Fruit fly (Drosophila melanogaster) whole organism, embryonic: ENCODE data around the gene PolD2.

Source experiments
- Aef1 ChIP-seq: fragments of 200-800 bp; sonication (Bioruptor generic); IDR thresholded peaks from 3 replicates; pipeline ENCODE4 v1.3.6; 2022; ENCODE audit warnings: missing biosample characterization, missing genetic modification characterization
- Asciz ChIP-seq: fragments of 200-800 bp; sonication (Bioruptor generic); optimal IDR thresholded peaks from 2 replicates; lab custom pipeline; 2017; ENCODE audit warnings: missing biosample characterization, mild to moderate bottlenecking, missing genetic modification characterization, missing genetic modification reagents
- CG11695 ChIP-seq: fragments of 200-800 bp; sonication (Bioruptor generic); IDR thresholded peaks from 3 replicates; pipeline ENCODE4 v1.3.6; 2022; ENCODE audit warnings: missing biosample characterization, missing genetic modification characterization
- CG12104 ChIP-seq: fragments of 200-800 bp; sonication (Bioruptor generic); optimal IDR thresholded peaks from 3 replicates; lab custom pipeline; 2016; ENCODE audit warnings: missing biosample characterization, missing genetic modification characterization
- CG12219 ChIP-seq: fragments of 200-800 bp; sonication (Bioruptor generic); optimal IDR thresholded peaks from 3 replicates; lab custom pipeline; 2018; ENCODE audit warnings: missing biosample characterization, mild to moderate bottlenecking, missing genetic modification characterization
- CG12236 ChIP-seq: fragments of 200-800 bp; sonication (Bioruptor generic); optimal IDR thresholded peaks from 2 replicates; lab custom pipeline; 2016; ENCODE audit warnings: missing biosample characterization, missing genetic modification characterization
- CG14710 ChIP-seq: fragments of 200-800 bp; sonication (Bioruptor generic); optimal IDR thresholded peaks from 3 replicates; lab custom pipeline; 2019; ENCODE audit warnings: missing biosample characterization, mild to moderate bottlenecking, missing genetic modification characterization, moderate library complexity
- CG1603 ChIP-seq: fragments of 200-800 bp; sonication (Bioruptor generic); optimal IDR thresholded peaks from 2 replicates; lab custom pipeline; 2019; ENCODE audit warnings: missing biosample characterization, mild to moderate bottlenecking, missing genetic modification characterization, moderate library complexity
- CG17186 ChIP-seq: fragments of 200-800 bp; sonication (Bioruptor generic); optimal IDR thresholded peaks from 3 replicates; lab custom pipeline; 2017; ENCODE audit warnings: missing biosample characterization, missing genetic modification reagents, missing genetic modification characterization
- CG2120 ChIP-seq: fragments of 200-800 bp; sonication (Bioruptor generic); optimal IDR thresholded peaks from 3 replicates; lab custom pipeline; 2016; ENCODE audit warnings: missing biosample characterization, missing genetic modification characterization
- CG2129 ChIP-seq: fragments of 200-800 bp; sonication (Bioruptor generic); IDR thresholded peaks from 2 replicates; pipeline ENCODE4 v1.3.6; 2022; ENCODE audit warnings: missing biosample characterization, missing genetic modification characterization; ENCODE audit not compliant: partially characterized antibody
- CG2202 ChIP-seq: fragments of 200-800 bp; sonication (Bioruptor generic); optimal IDR thresholded peaks from 2 replicates; lab custom pipeline; 2018; ENCODE audit warnings: missing biosample characterization, mild to moderate bottlenecking, missing genetic modification characterization
- CG32772 ChIP-seq: fragments of 200-800 bp; sonication (Bioruptor generic); IDR thresholded peaks from 2 replicates; pipeline ENCODE4 v1.3.6; 2022; ENCODE audit warnings: missing biosample characterization, missing genetic modification characterization
- CG3726 ChIP-seq: fragments of 200-800 bp; sonication (Bioruptor generic); IDR thresholded peaks from 3 replicates; pipeline ENCODE4, ENCODE4 v1.3.6; 2022; ENCODE audit warnings: missing biosample characterization, missing genetic modification characterization
- CG7786 ChIP-seq: fragments of 200-800 bp; sonication (Bioruptor generic); optimal IDR thresholded peaks from 2 replicates; lab custom pipeline; 2016; ENCODE audit warnings: missing biosample characterization, missing genetic modification characterization
- CG9609 ChIP-seq: fragments of 200-800 bp; sonication (Bioruptor generic); optimal IDR thresholded peaks from 3 replicates; lab custom pipeline; 2016; ENCODE audit warnings: missing biosample characterization, missing genetic modification characterization
- CTCF ChIP-seq: fragments of 200-800 bp; sonication (Bioruptor generic); optimal IDR thresholded peaks from 2 replicates; lab custom pipeline; 2017; ENCODE audit warnings: missing biosample characterization, mild to moderate bottlenecking, missing genetic modification characterization, moderate library complexity
- Dbx ChIP-seq: fragments of 200-800 bp; sonication (Bioruptor generic); IDR thresholded peaks from 3 replicates; pipeline ENCODE4 v1.3.6; 2022; ENCODE audit warnings: missing biosample characterization, missing genetic modification characterization
- Drgx ChIP-seq: fragments of 200-800 bp; sonication (Bioruptor generic); IDR thresholded peaks from 2 replicates; pipeline ENCODE4 v1.3.6; 2022; ENCODE audit warnings: missing biosample characterization, missing genetic modification characterization
- Gug ChIP-seq: fragments of 200-800 bp; sonication (Bioruptor generic); IDR thresholded peaks from 4 replicates; pipeline ENCODE4 v1.3.6; 2022; ENCODE audit warnings: missing biosample characterization, missing genetic modification characterization
- HHEX ChIP-seq: fragments of 200-800 bp; sonication (Bioruptor generic); optimal IDR thresholded peaks from 3 replicates; lab custom pipeline; 2017; ENCODE audit warnings: missing biosample characterization, mild to moderate bottlenecking, missing genetic modification characterization, missing genetic modification reagents
- HLH4C ChIP-seq: fragments of 200-800 bp; sonication (Bioruptor generic); IDR thresholded peaks from 3 replicates; pipeline ENCODE4 v1.3.6; 2022; ENCODE audit warnings: missing biosample characterization, missing genetic modification characterization; ENCODE audit not compliant: partially characterized antibody
- Hmr ChIP-seq: fragments of 200-800 bp; sonication (Bioruptor generic); optimal IDR thresholded peaks from 3 replicates; lab custom pipeline; 2017; ENCODE audit warnings: mild to moderate bottlenecking, missing biosample characterization, missing genetic modification reagents, missing genetic modification characterization
- Mad ChIP-seq: fragments of 200-800 bp; sonication (Bioruptor generic); optimal IDR thresholded peaks from 2 replicates; lab custom pipeline; 2016; ENCODE audit warnings: missing biosample characterization, missing genetic modification characterization
- Med ChIP-seq: fragments of 200-800 bp; sonication (Bioruptor generic); peaks from one replicate; lab custom pipeline; 2016; ENCODE audit warnings: missing biosample characterization, missing genetic modification characterization, mild to moderate bottlenecking, inconsistent platforms, moderate library complexity
- NC2α ChIP-seq: fragments of 200-800 bp; sonication (Bioruptor generic); optimal IDR thresholded peaks from 2 replicates; lab custom pipeline; 2016; ENCODE audit warnings: missing biosample characterization, missing genetic modification characterization
- Six4 ChIP-seq: fragments of 200-800 bp; sonication (Bioruptor generic); optimal IDR thresholded peaks from 2 replicates; lab custom pipeline; 2016; ENCODE audit warnings: missing biosample characterization, missing genetic modification characterization
- Sox100B ChIP-seq: fragments of 200-800 bp; sonication (Bioruptor generic); optimal IDR thresholded peaks from 3 replicates; lab custom pipeline; 2018; ENCODE audit warnings: missing biosample characterization, mild to moderate bottlenecking, missing genetic modification characterization
- Sox102F ChIP-seq: fragments of 200-800 bp; sonication (Bioruptor generic); optimal IDR thresholded peaks from 2 replicates; lab custom pipeline; 2018; ENCODE audit warnings: missing biosample characterization, mild to moderate bottlenecking, missing genetic modification characterization, moderate library complexity
- Trl ChIP-seq, 3 experiments: fragments of >200 bp in 2 of 3; fragments of 200-800 bp in 1 of 3; sonication (Bioruptor generic) in 1 of 3; optimal IDR thresholded peaks; 2 replicates in 1 of 3; 3 replicates in 2 of 3; lab custom pipeline; 2016 to 2017; ENCODE audit warnings: missing biosample characterization in 1 of 3, missing genetic modification characterization in 1 of 3
- Usf ChIP-seq: fragments of 200-800 bp; sonication (Bioruptor generic); optimal IDR thresholded peaks from 2 replicates; lab custom pipeline; 2017; ENCODE audit warnings: missing genotype, missing biosample characterization, missing genetic modification characterization
- Xrp1 ChIP-seq: fragments of 200-800 bp; sonication (Bioruptor generic); IDR thresholded peaks from 2 replicates; pipeline ENCODE4 v1.3.6; 2022; ENCODE audit warnings: missing biosample characterization, missing genetic modification characterization
- bab2 ChIP-seq: fragments of 200-800 bp; sonication (Bioruptor generic); optimal IDR thresholded peaks from 2 replicates; lab custom pipeline; 2016; ENCODE audit warnings: missing biosample characterization, missing genetic modification characterization
- cwo ChIP-seq: fragments of 200-800 bp; sonication (Bioruptor generic); optimal IDR thresholded peaks from 3 replicates; lab custom pipeline; 2017; ENCODE audit warnings: missing biosample characterization, missing genetic modification characterization, mild to moderate bottlenecking, moderate library complexity, missing genetic modification reagents
- dan ChIP-seq: fragments of 200-800 bp; sonication (Bioruptor generic); IDR thresholded peaks from 2 replicates; pipeline ENCODE4 v1.3.6; 2022; ENCODE audit warnings: missing biosample characterization, missing genetic modification characterization
- dmrt99B ChIP-seq: fragments of 200-800 bp; sonication (Bioruptor generic); optimal IDR thresholded peaks from 2 replicates; lab custom pipeline; 2018; ENCODE audit warnings: missing biosample characterization, mild to moderate bottlenecking, missing genetic modification characterization, moderate library complexity
- emc ChIP-seq: fragments of 200-800 bp; sonication (Bioruptor generic); optimal IDR thresholded peaks from 2 replicates; lab custom pipeline; 2016; ENCODE audit warnings: missing biosample characterization, missing genetic modification characterization
- eyg ChIP-seq: fragments of 200-800 bp; sonication (Bioruptor generic); optimal IDR thresholded peaks from 3 replicates; lab custom pipeline; 2016; ENCODE audit warnings: missing biosample characterization, missing genetic modification characterization
- fd64A ChIP-seq: fragments of 200-800 bp; sonication (Bioruptor generic); optimal IDR thresholded peaks from 3 replicates; lab custom pipeline; 2018; ENCODE audit warnings: missing biosample characterization, mild to moderate bottlenecking, missing genetic modification characterization
- fu2 ChIP-seq: fragments of 200-800 bp; sonication (Bioruptor generic); optimal IDR thresholded peaks from 2 replicates; lab custom pipeline; 2016; ENCODE audit warnings: missing biosample characterization, missing genetic modification characterization
- hb ChIP-seq: fragments of 200-800 bp; sonication (Bioruptor generic); IDR thresholded peaks from 3 replicates; pipeline ENCODE4 v1.3.6; 2022; ENCODE audit warnings: missing biosample characterization, missing genetic modification characterization; ENCODE audit not compliant: partially characterized antibody
- ind ChIP-seq: fragments of 200-800 bp; sonication (Bioruptor generic); optimal IDR thresholded peaks from 3 replicates; lab custom pipeline; 2016; ENCODE audit warnings: missing biosample characterization, missing genetic modification characterization
- inv ChIP-seq: fragments of 200-800 bp; sonication (Bioruptor generic); IDR thresholded peaks from 2 replicates; pipeline ENCODE4 v1.3.6; 2022; ENCODE audit warnings: missing biosample characterization, missing genetic modification characterization; ENCODE audit not compliant: partially characterized antibody
- pb ChIP-seq: fragments of 200-800 bp; sonication (Bioruptor generic); optimal IDR thresholded peaks from 3 replicates; lab custom pipeline; 2016; ENCODE audit warnings: missing biosample characterization, missing genetic modification characterization
- sna ChIP-seq: fragments of 200-800 bp; sonication (Bioruptor generic); IDR thresholded peaks from 2 replicates; pipeline ENCODE4 v1.3.6; 2022; ENCODE audit warnings: missing biosample characterization, missing genetic modification characterization; ENCODE audit not compliant: partially characterized antibody
- tll ChIP-seq, 2 experiments: fragments of 200-800 bp in 1 of 2; fragments of >200 bp in 1 of 2; sonication (Bioruptor generic) in 1 of 2; optimal IDR thresholded peaks; 2 replicates each; lab custom pipeline; 2017 to 2019; ENCODE audit warnings: missing biosample characterization in 2 of 2, missing genetic modification characterization in 2 of 2, mild to moderate bottlenecking in 1 of 2, moderate library complexity in 1 of 2
- tx ChIP-seq: fragments of 200-800 bp; sonication (Bioruptor generic); optimal IDR thresholded peaks from 2 replicates; lab custom pipeline; 2016; ENCODE audit warnings: missing biosample characterization, missing genetic modification characterization
- unc-4 ChIP-seq: fragments of 200-800 bp; sonication (Bioruptor generic); IDR thresholded peaks from 2 replicates; pipeline ENCODE4 v1.3.6; 2022; ENCODE audit warnings: missing biosample characterization, missing genetic modification characterization; ENCODE audit not compliant: partially characterized antibody
- zf30C ChIP-seq: fragments of 200-800 bp; sonication (Bioruptor generic); optimal IDR thresholded peaks from 3 replicates; lab custom pipeline; 2018; ENCODE audit warnings: missing biosample characterization, mild to moderate bottlenecking, missing genetic modification characterization

The PolD2 gene

dm6 chr3L:1740129-1740975, 35.1 kb upstream of the PolD2 start (continued):
- TF ChIP-seq unc-4 (GFP tag; lab: Robert Waterston, UW) (no peak), CTCF (GFP tag; lab: Kevin White, UChicago) (no peak), Sox102F (GFP tag; lab: Kevin White, UChicago) (peak; percentile 87), CG12236 (GFP tag; lab: Kevin White, UChicago) (no peak), Med (GFP tag; lab: Kevin White, UChicago) (peak; percentile 95), CG12104 (GFP tag; lab: Kevin White, UChicago) (no peak), zf30C (GFP tag; lab: Kevin White, UChicago) (no peak), CG32772 (peak; percentile 65; the same call in 1 of the 2 replicates), eyg (peak; percentile 6), Aef1 (peak; percentile 73), Mad (GFP tag; lab: Kevin White, UChicago) (peak; percentile 42), NC2α (GFP tag; lab: Kevin White, UChicago) (no peak), Hmr (GFP tag; lab: Kevin White, UChicago) (peak; percentile 29), bab2 (GFP tag; lab: Kevin White, UChicago) (peak; percentile 60), tll (GFP tag; optimal IDR thresholded peaks at IDR 0.05; lab: Kevin White, UChicago) (no peak), CG2202 (tag; lab: Kevin White, UChicago) (no peak), Dbx (GFP tag; lab: Robert Waterston, UW) (no peak), Drgx (GFP tag; lab: Robert Waterston, UW) (peak; percentile 52), ind (no peak), Sox100B (GFP tag; lab: Kevin White, UChicago) (no peak), Six4 (GFP tag; lab: Kevin White, UChicago) (no peak), CG14710 (tag; lab: Kevin White, UChicago) (no peak), dan (GFP tag; lab: Robert Waterston, UW) (no peak), CG7786 (GFP tag; lab: Kevin White, UChicago) (peak; percentile 69), dmrt99B (tag; lab: Kevin White, UChicago) (peak; percentile 77), Asciz (GFP tag; lab: Kevin White, UChicago) (peak; percentile 25), inv (GFP tag; lab: Robert Waterston, UW) (no peak), CG3726 (peak; percentile 56; the same call in 1 of the 3 replicates), fd64A (GFP tag; lab: Kevin White, UChicago) (no peak), Xrp1 (GFP tag; lab: Robert Waterston, UW) (peak; percentile 63), Trl (optimal IDR thresholded peaks at IDR 0.05; lab: Kevin White, UChicago) (no peak), Trl (GFP tag; optimal IDR thresholded peaks at IDR 0.05; lab: Kevin White, UChicago) (peak; percentile 33), sna (no peak), CG11695 (GFP tag; lab: Robert Waterston, UW) (peak; percentile 85), tx (GFP tag; lab: Kevin White, UChicago) (peak; percentile 51), CG17186 (GFP tag; lab: Kevin White, UChicago) (no peak), CG1603 (peak; percentile 70), Gug (GFP tag; lab: Robert Waterston, UW) (peak; percentile 62), CG2129 (no peak), CG9609 (GFP tag; lab: Kevin White, UChicago) (peak; percentile 66), fu2 (GFP tag; lab: Kevin White, UChicago) (peak; percentile 38), hb (GFP tag; lab: Robert Waterston, UW) (no peak), HLH4C (GFP tag; lab: Robert Waterston, UW) (no peak), pb (GFP tag; lab: Kevin White, UChicago) (peak; percentile 32), emc (no peak), HHEX (GFP tag; lab: Kevin White, UChicago) (peak; percentile 37), Usf (GFP tag; lab: Kevin White, UChicago) (peak; percentile 26), CG12219 (GFP tag; lab: Kevin White, UChicago) (peak; percentile 73), cwo (GFP tag; lab: Kevin White, UChicago) (no peak), CG2120 (peak; percentile 74)
